Fruit fly (Drosophila melanogaster) whole organism, embryonic: ENCODE data around the gene Jon25Bi.

Experiments
- CG14050 ChIP-seq: fragments of 200-800 bp; sonication (Bioruptor generic); IDR thresholded peaks from 3 replicates; pipeline ENCODE4 v1.3.6; 2022; ENCODE audit warnings: missing biosample characterization, missing genetic modification characterization
- CG8359 ChIP-seq: fragments of 200-800 bp; sonication (Bioruptor generic); optimal IDR thresholded peaks from 2 replicates; lab custom pipeline; 2017; ENCODE audit warnings: missing biosample characterization, mild to moderate bottlenecking, missing genetic modification characterization, borderline replicate concordance
- Oli ChIP-seq: fragments of 200-800 bp; sonication (Bioruptor generic); optimal IDR thresholded peaks from 2 replicates; lab custom pipeline; 2018; ENCODE audit warnings: missing biosample characterization, mild to moderate bottlenecking, missing genetic modification characterization, moderate library complexity
- crol ChIP-seq: fragments of 200-800 bp; sonication (Bioruptor generic); IDR thresholded peaks from 2 replicates; pipeline ENCODE4 v1.3.6; 2022; ENCODE audit warnings: missing biosample characterization, missing genetic modification characterization
- disco-r ChIP-seq: fragments of 200-800 bp; sonication (Bioruptor generic); optimal IDR thresholded peaks from 2 replicates; lab custom pipeline; 2016; ENCODE audit warnings: missing biosample characterization, missing genetic modification characterization
- mam ChIP-seq: fragments of 200-800 bp; sonication (Bioruptor generic); optimal IDR thresholded peaks from 3 replicates; lab custom pipeline; 2016; ENCODE audit warnings: missing biosample characterization, missing genetic modification characterization

DNA sequence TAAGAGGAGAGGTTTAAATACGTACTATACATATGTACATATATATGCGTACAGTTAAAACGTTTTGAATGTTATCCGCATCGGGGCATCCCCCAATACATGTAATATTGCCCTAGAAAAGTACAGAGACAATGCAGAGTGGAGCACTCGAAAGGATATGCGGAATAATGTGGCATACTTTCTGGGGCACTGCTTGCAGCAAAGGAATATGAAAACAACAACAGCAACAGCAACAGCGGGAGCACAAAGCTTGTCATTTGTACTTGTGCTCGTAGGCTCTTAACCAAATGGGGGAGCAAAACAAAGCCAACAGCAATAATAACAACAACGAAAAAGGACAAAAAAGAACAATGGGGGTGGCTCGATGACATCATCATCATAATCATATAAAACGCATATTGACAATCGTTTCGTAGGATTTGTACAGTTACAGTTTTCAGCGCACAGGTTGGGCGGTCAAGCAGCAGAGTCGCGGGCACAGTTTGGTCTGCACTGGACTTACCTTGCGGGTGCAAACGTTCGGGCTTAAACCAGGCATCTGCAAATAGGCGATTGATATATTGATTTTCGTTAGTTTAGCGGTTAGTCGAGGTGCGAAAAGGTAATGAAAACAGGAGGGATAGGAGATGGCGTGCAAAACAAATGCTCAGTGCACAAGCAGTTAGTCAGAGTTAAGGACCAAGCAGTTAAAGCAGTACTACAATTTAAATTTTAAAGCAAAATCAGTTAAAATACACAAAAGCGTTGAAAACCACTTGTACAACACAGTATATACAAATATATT, 48.9 kb upstream of the Jon25Bi start:
- TF ChIP-seq crol (GFP tag; lab: Robert Waterston, UW): no peak
- no peak for TF ChIP-seq CG14050 (GFP tag; lab: Robert Waterston, UW)
- TF ChIP-seq disco-r (GFP tag; lab: Kevin White, UChicago): no peak
- TF ChIP-seq CG8359 (GFP tag; lab: Kevin White, UChicago): no peak
- no peak for TF ChIP-seq Oli
- TF ChIP-seq mam (GFP tag; lab: Kevin White, UChicago): no peak
